Worm (Caenorhabditis elegans) whole organism, L2 larva: ENCODE data around the gene fbxa-138.
"Not testable (repeated sequence)": the region's sequence is repeated elsewhere in the genome, so short reads cannot be mapped to it uniquely, and the experiment has no call there.

ENCODE experiments used
- F13H6.1 ChIP-seq: sonication (generic microtip); optimal IDR thresholded peaks from 2 replicates; lab custom pipeline; 2016; ENCODE audit warnings: missing genetic modification characterization, missing compliant biosample characterization
- elt-1 ChIP-seq: fragments of 150-350 bp; optimal IDR thresholded peaks from 2 replicates; lab custom pipeline; 2014; ENCODE audit warnings: missing biosample characterization, missing genetic modification characterization
- elt-3 ChIP-seq: sonication (generic microtip); optimal IDR thresholded peaks from 2 replicates; lab custom pipeline; 2017; ENCODE audit warnings: missing biosample characterization, missing genetic modification characterization
- lsy-2 ChIP-seq, 2 experiments: fragments of 150-350 bp in 1 of 2; sonication (generic microtip) in 1 of 2; optimal IDR thresholded peaks; 2 replicates each; lab custom pipeline; 2014 to 2017; ENCODE audit warnings: missing biosample characterization in 2 of 2, missing genetic modification characterization in 2 of 2
- mab-5 ChIP-seq: fragments of 150-350 bp; optimal IDR thresholded peaks from 2 replicates; lab custom pipeline; 2014; ENCODE audit warnings: missing biosample characterization, missing genetic modification characterization
- mdl-1 ChIP-seq, 2 experiments: fragments of 150-350 bp in 1 of 2; sonication (generic microtip) in 1 of 2; optimal IDR thresholded peaks; 2 replicates each; lab custom pipeline; 2017; ENCODE audit warnings: missing biosample characterization in 2 of 2, missing genetic modification characterization in 2 of 2
- sem-4 ChIP-seq: fragments of 150-350 bp; optimal IDR thresholded peaks from 2 replicates; lab custom pipeline; 2014; ENCODE audit warnings: missing biosample characterization, missing genetic modification reagents, missing genetic modification characterization
- snpc-4 ChIP-seq: fragments of 150-350 bp; optimal IDR thresholded peaks from 2 replicates; lab custom pipeline; 2014; ENCODE audit warnings: missing biosample characterization, missing genetic modification characterization
- unc-39 ChIP-seq: fragments of 150-350 bp; optimal IDR thresholded peaks from 2 replicates; lab custom pipeline; 2014; ENCODE audit warnings: missing biosample characterization, missing genetic modification characterization
- unc-62 ChIP-seq: fragments of 150-350 bp; optimal IDR thresholded peaks from 2 replicates; lab custom pipeline; 2014; ENCODE audit warnings: missing biosample characterization, missing genetic modification reagents, missing genetic modification characterization

DNA sequence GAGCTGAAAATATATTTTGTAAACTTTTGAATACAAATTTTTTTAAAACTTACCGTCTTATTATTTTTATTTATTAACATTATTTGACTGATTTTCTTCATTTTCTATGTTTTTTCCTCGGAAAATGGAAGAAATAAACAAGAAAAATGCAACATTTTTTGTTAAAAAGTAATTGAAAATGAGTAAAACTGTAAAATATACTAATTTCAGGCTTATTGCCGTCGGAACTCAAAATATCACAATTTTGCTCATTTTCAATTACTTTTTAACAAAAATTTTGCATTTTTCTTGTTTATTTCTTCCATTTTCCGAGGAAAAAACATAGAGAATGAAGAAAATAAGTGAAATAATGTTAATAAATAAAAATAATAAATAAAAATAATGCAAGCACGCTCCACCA lies 8.6 kb downstream of the fbxa-138 start, which contains the start of gene Y82E9BR.10:
- TF ChIP-seq lsy-2 (tag; optimal IDR thresholded peaks at IDR 0.05; lab: Kevin White, UChicago); elt-1 (tag; lab: Kevin White, UChicago); mab-5 (tag; lab: Kevin White, UChicago); unc-62 (GFP tag; lab: Kevin White, UChicago); sem-4; elt-3; unc-39 (tag; lab: Kevin White, UChicago); F13H6.1 (tag; lab: Kevin White, UChicago); mdl-1 (tag; optimal IDR thresholded peaks at IDR 0.05; lab: Kevin White, UChicago); snpc-4 (tag; lab: Kevin White, UChicago): not testable (repeated sequence)
